Fruit fly (Drosophila melanogaster) whole organism, wandering third instar larva: ENCODE data around the gene CG31809.

Experiments
- OdsH ChIP-seq: fragments of 200-800 bp; sonication (Bioruptor generic); optimal IDR thresholded peaks from 2 replicates; lab custom pipeline; 2016; ENCODE audit warnings: missing biosample characterization, mild to moderate bottlenecking, missing genetic modification characterization
- dsf ChIP-seq: sonication (Bioruptor generic); optimal IDR thresholded peaks from 2 replicates; lab custom pipeline; 2016; ENCODE audit warnings: missing biosample characterization, missing genetic modification characterization, borderline replicate concordance
- pan ChIP-seq: fragments of >200 bp; optimal IDR thresholded peaks from 2 replicates; lab custom pipeline; 2017
- psq ChIP-seq: fragments of 200-800 bp; sonication (Bioruptor generic); optimal IDR thresholded peaks from 3 replicates; lab custom pipeline; 2017; ENCODE audit warnings: missing biosample characterization, mild to moderate bottlenecking, missing genetic modification characterization, moderate library complexity
- tai ChIP-seq: sonication (Bioruptor generic); optimal IDR thresholded peaks from 2 replicates; lab custom pipeline; 2016; ENCODE audit warnings: missing biosample characterization, missing genetic modification characterization

DNA sequence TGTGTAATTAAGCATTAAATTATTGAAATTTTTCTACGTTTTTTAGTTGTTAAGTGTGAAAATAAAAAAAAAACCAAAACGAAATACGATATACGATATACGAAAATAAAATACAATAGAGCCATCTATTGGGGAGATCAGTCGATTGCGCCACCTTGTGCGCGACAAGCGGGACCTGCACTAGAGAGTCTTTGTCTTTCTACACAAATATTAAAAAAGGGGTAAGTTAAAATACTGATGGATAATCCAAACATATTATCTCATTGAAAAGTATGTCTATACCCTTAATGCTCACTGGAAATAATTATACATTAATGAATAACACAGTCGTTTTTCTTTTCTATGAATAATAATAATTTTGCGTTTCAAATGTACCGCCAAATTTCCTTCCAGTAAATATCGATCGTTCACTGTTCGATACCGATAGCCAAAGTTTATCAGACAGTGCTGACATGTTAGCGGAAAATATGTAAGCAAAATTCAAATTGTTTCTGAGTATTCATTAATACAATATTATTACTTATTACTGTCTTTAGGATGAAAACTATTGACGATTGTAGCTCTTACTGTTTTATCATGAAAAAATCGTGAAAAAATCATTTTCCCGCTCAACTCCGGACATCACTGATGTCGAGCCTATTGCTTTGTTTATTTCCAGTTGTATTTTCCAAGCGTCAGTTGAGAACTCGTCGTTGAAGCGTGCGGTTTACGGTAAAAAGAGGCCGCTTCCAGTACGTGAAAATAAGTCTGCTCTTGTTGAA lies 42.3 kb downstream of the CG31809 start, which contains the start of gene mdy:
- TF ChIP-seq psq (peak; percentile 41), OdsH (GFP tag; lab: Kevin White, UChicago) (peak; percentile 73), pan (lab: Kevin White, UChicago) (no peak), tai (peak; percentile 76), dsf (GFP tag; lab: Kevin White, UChicago) (no peak)
